Worm (Caenorhabditis elegans) whole organism, mixed stage, embryonic: ENCODE results near the gene srg-17.

Experiments
- elt-1 ChIP-seq: sonication (generic microtip); optimal IDR thresholded peaks from 2 replicates; lab custom pipeline; 2017; ENCODE audit warnings: missing genetic modification characterization, mild to moderate bottlenecking, missing compliant biosample characterization, antibody characterized with exemption, moderate library complexity, borderline replicate concordance; ENCODE audit not compliant: insufficient read depth
- nhr-28 ChIP-seq: fragments of 150-350 bp; optimal IDR thresholded peaks from 2 replicates; lab custom pipeline; 2014; ENCODE audit warnings: missing biosample characterization, missing genetic modification characterization
- pha-4 ChIP-seq: fragments of 150-350 bp; optimal IDR thresholded peaks from 2 replicates; lab custom pipeline; 2018; ENCODE audit warnings: missing biosample characterization, missing genetic modification reagents, missing genetic modification characterization
- sptf-1 ChIP-seq: sonication (generic microtip); optimal IDR thresholded peaks from 2 replicates; lab custom pipeline; 2017; ENCODE audit warnings: mild to moderate bottlenecking, missing genetic modification characterization, moderate library complexity, missing compliant biosample characterization
- tbx-8 ChIP-seq: fragments of 200-800 bp; sonication (Bioruptor generic); optimal IDR thresholded peaks from 2 replicates; lab custom pipeline; 2018; ENCODE audit warnings: mild to moderate bottlenecking, missing genetic modification characterization, moderate library complexity, missing compliant biosample characterization

DNA sequence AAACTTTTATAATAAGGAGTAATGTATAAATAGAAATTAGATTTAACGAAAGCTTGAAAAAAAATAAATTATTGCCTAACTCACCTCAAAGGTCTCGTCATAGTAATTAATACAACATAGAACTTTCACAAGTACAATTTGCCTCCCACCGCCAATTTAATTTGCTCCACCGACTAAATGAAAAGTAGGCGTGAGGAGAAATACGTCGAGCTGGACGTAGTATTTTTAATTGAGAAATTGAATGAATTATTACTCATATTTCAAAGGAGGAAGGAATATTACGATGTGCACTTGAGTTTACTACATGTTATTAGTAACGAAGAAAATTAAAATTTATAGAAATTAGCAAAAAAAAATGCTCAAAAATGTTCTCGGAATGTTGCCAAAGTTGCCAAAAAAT is 35.1 kb upstream of the srg-17 start, which contains the start of gene Y57A10C.9:
- TF ChIP-seq tbx-8 (GFP tag; lab: Kevin White, UChicago) (no peak), sptf-1 (tag; lab: Kevin White, UChicago) (no peak), elt-1 (no peak), nhr-28 (tag; lab: Kevin White, UChicago) (no peak), pha-4 (no peak)
